Fruit fly (Drosophila melanogaster): ENCODE data around the gene Hus1-like.

The Hus1-like gene

DNA sequence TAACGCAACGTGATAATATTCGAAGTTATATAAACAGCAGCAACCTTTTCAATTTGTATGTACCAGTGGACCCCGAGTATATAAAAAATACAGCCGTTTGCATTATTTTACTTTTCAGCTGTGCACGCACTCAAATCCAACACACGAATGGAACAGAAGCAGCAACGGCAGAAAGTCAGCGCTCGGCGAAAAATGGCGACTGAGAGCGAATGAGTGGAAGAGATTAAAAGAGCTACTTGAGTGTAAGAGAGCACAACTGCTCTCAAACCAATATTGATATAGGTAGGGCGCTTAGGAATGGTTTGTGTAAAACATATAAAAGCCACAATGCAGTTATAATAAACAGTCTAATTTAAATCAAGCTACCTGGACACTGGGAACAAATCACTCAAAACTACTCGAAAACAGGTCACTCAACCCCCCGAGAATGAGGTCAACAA, 5.6 kb downstream of the Hus1-like start (continued):
- no peak for TF ChIP-seq ERR (GFP tag; optimal IDR thresholded peaks at IDR 0.05)
- TF ChIP-seq Deaf1 (tag; optimal IDR thresholded peaks at IDR 0.05), result peak; percentile 81
- TF ChIP-seq Sox102F (GFP tag; optimal IDR thresholded peaks at IDR 0.05), result peak; percentile 48
- no peak for TF ChIP-seq Tbp (GFP tag; optimal IDR thresholded peaks at IDR 0.05)
- TF ChIP-seq Hmx (GFP tag; optimal IDR thresholded peaks at IDR 0.05), result no peak
- TF ChIP-seq HLH3B (GFP tag; IDR thresholded peaks at IDR 0.05), result peak; percentile 39; the same call in 1 of the 2 replicates
- TF ChIP-seq CG34376 (GFP tag; optimal IDR thresholded peaks at IDR 0.05), result peak; percentile 85
- TF ChIP-seq CG4424 (GFP tag; optimal IDR thresholded peaks at IDR 0.05), result peak; percentile 55
- TF ChIP-seq NK7.1 (GFP tag; optimal IDR thresholded peaks at IDR 0.05), result peak; percentile 58
- peak; percentile 42 for TF ChIP-seq repo (GFP tag; optimal IDR thresholded peaks at IDR 0.05)
- no peak for TF ChIP-seq CG8478 (optimal IDR thresholded peaks at IDR 0.05)
- TF ChIP-seq CG32532 (GFP tag; IDR thresholded peaks at IDR 0.05), result no peak
- peak; percentile 86 for TF ChIP-seq mirr (GFP tag; optimal IDR thresholded peaks at IDR 0.05)
- no peak for TF ChIP-seq Dad (GFP tag; optimal IDR thresholded peaks at IDR 0.05)
- peak; percentile 35 for TF ChIP-seq CG17829 (tag; optimal IDR thresholded peaks at IDR 0.05)
- TF ChIP-seq ash1 (GFP tag; optimal IDR thresholded peaks at IDR 0.05), result peak; percentile 25
- TF ChIP-seq CG15073 (GFP tag; optimal IDR thresholded peaks at IDR 0.05), result no peak
- peak; percentile 80 for TF ChIP-seq chm (GFP tag; IDR thresholded peaks at IDR 0.05)
- no peak for TF ChIP-seq CG6175 (GFP tag; IDR thresholded peaks at IDR 0.05)
- TF ChIP-seq Vsx1 (GFP tag; optimal IDR thresholded peaks at IDR 0.05), result peak; percentile 81
- no peak for TF ChIP-seq CG5953 (GFP tag; IDR thresholded peaks at IDR 0.05)
- peak; percentile 59 for TF ChIP-seq CG18262 (tag; optimal IDR thresholded peaks at IDR 0.05)
- TF ChIP-seq ro (GFP tag; IDR thresholded peaks at IDR 0.05), result no peak
- TF ChIP-seq CG10321 (GFP tag; IDR thresholded peaks at IDR 0.05), result 0 out of 2 replicates have a peak, but pooled peaks have one; percentile 4
- TF ChIP-seq tna (GFP tag; IDR thresholded peaks at IDR 0.05; ENCODE audit: partially characterized antibody), result peak; percentile 11; the same call in 1 of the 2 replicates
- TF ChIP-seq Fer3 (tag; optimal IDR thresholded peaks at IDR 0.05), result peak; percentile 59
- TF ChIP-seq cato (GFP tag; optimal IDR thresholded peaks at IDR 0.05; ENCODE audit: borderline replicate concordance), result no peak
- TF ChIP-seq CG13424 (tag; optimal IDR thresholded peaks at IDR 0.05), result peak; percentile 29
- peak; percentile 46 for TF ChIP-seq cwo (GFP tag; optimal IDR thresholded peaks at IDR 0.05)
- peak; percentile 70 for TF ChIP-seq gcm (GFP tag; optimal IDR thresholded peaks at IDR 0.05)
- peak; percentile 64; the same call in 1 of the 2 replicates for TF ChIP-seq bbx (GFP tag; IDR thresholded peaks at IDR 0.05; ENCODE audit: partially characterized antibody)
- TF ChIP-seq Awh (GFP tag; IDR thresholded peaks at IDR 0.05), result peak; percentile 82
- peak; percentile 73 for TF ChIP-seq Mes4 (GFP tag; optimal IDR thresholded peaks at IDR 0.05)
- no peak for TF ChIP-seq prd (optimal IDR thresholded peaks at IDR 0.05)
- TF ChIP-seq prd (GFP tag; IDR thresholded peaks at IDR 0.05), result no peak
- TF ChIP-seq CG9797 (GFP tag; optimal IDR thresholded peaks at IDR 0.05), result no peak
- peak; percentile 47 for TF ChIP-seq chn (GFP tag; optimal IDR thresholded peaks at IDR 0.05)
- TF ChIP-seq slp2 (GFP tag; optimal IDR thresholded peaks at IDR 0.05), result no peak
- TF ChIP-seq CG14014 (GFP tag; IDR thresholded peaks at IDR 0.05), result peak; percentile 62; the same call in 1 of the 2 replicates
- no peak for TF ChIP-seq YL-1 (GFP tag; optimal IDR thresholded peaks at IDR 0.05)
- TF ChIP-seq phol (tag; optimal IDR thresholded peaks at IDR 0.05), result peak; percentile 35
- peak in 1 of 2 experiments; percentile 64 for TF ChIP-seq dpn (GFP tag; optimal IDR thresholded peaks at IDR 0.05)
- peak; percentile 43 for TF ChIP-seq CG18476 (GFP tag; optimal IDR thresholded peaks at IDR 0.05)
- TF ChIP-seq Mrtf (GFP tag; IDR thresholded peaks at IDR 0.05), result no peak
- TF ChIP-seq fru (optimal IDR thresholded peaks at IDR 0.05), result no peak
- TF ChIP-seq Aef1 (GFP tag; IDR thresholded peaks at IDR 0.05), result no peak
- TF ChIP-seq jumu (GFP tag; optimal IDR thresholded peaks at IDR 0.05), result no peak
- peak in 1 of 2 experiments; percentile 67 for TF ChIP-seq crp (GFP tag; optimal IDR thresholded peaks at IDR 0.05)
- peak; percentile 22 for TF ChIP-seq trh (GFP tag; optimal IDR thresholded peaks at IDR 0.05)
- peak; percentile 53 for TF ChIP-seq tap (tag; optimal IDR thresholded peaks at IDR 0.05)
- no peak for TF ChIP-seq ranshi (GFP tag; IDR thresholded peaks at IDR 0.05)
- peak; percentile 57 for TF ChIP-seq Blimp-1 (GFP tag; optimal IDR thresholded peaks at IDR 0.05)
